Worm (Caenorhabditis elegans) whole organism, L4 larva: Measurements from ENCODE around the gene drn-1.

Experiments
- R02D3.7 ChIP-seq: fragments of 150-350 bp; sonication (generic microtip); optimal IDR thresholded peaks from 3 replicates; lab custom pipeline; 2014; ENCODE audit warnings: missing biosample characterization, missing genetic modification characterization
- attf-4 ChIP-seq: sonication (generic microtip); optimal IDR thresholded peaks from 3 replicates; lab custom pipeline; 2017; ENCODE audit warnings: missing biosample characterization, missing genetic modification characterization
- hlh-30 ChIP-seq: sonication (generic microtip); optimal IDR thresholded peaks from 2 replicates; lab custom pipeline; 2017; ENCODE audit warnings: antibody characterized with exemption, mild to moderate bottlenecking, missing genetic modification characterization, missing compliant biosample characterization; ENCODE audit not compliant: insufficient read depth
- unc-62 ChIP-seq, 3 experiments: fragments of 150-350 bp in 1 of 3; sonication (generic microtip); optimal IDR thresholded peaks in 2 of 3; peaks in 1 of 3; 1 replicate in 1 of 3; 2 replicates in 2 of 3; lab custom pipeline; 2014 to 2017; ENCODE audit warnings: missing biosample characterization in 3 of 3, missing genetic modification characterization in 3 of 3, missing genetic modification reagents in 3 of 3, missing genotype in 1 of 3
- ztf-7 ChIP-seq: fragments of 150-350 bp; optimal IDR thresholded peaks from 2 replicates; lab custom pipeline; 2014; ENCODE audit warnings: missing biosample characterization, missing genetic modification characterization

drn-1 gene

ce11 chrII:5220648-5221047, 51.0 kb downstream of the drn-1 start:
- no peak for TF ChIP-seq ztf-7 (tag; lab: Kevin White, UChicago)
- TF ChIP-seq R02D3.7 (tag; lab: Kevin White, UChicago) = no peak
- TF ChIP-seq unc-62 (GFP tag; optimal IDR thresholded peaks at IDR 0.05 in 1 of 2; lab: Kevin White, UChicago) = peak in 1 of 2 experiments; percentile 58
- TF ChIP-seq unc-62 (tag; optimal IDR thresholded peaks at IDR 0.05; lab: Kevin White, UChicago) = no peak
- no peak for TF ChIP-seq hlh-30 (tag; lab: Kevin White, UChicago)
- TF ChIP-seq attf-4 (tag; lab: Kevin White, UChicago) = no peak
